Fruit fly (Drosophila melanogaster): ENCODE data around the gene Nak.

- TF ChIP-seq CG5204 (GFP tag; optimal IDR thresholded peaks at IDR 0.05) = no peak
- TF ChIP-seq cnc (optimal IDR thresholded peaks at IDR 0.05) = no peak
- TF ChIP-seq toe (GFP tag; optimal IDR thresholded peaks at IDR 0.05) = no peak
- TF ChIP-seq cic (GFP tag; optimal IDR thresholded peaks at IDR 0.05) = peak; percentile 85
- no peak for TF ChIP-seq Hr96 (GFP tag; optimal IDR thresholded peaks at IDR 0.05)
- peak; percentile 92 for TF ChIP-seq kay (GFP tag; ENCODE audit: borderline replicate concordance)
- no peak for TF ChIP-seq bab1 (GFP tag; optimal IDR thresholded peaks at IDR 0.05)
- no peak for TF ChIP-seq CG7101 (tag; optimal IDR thresholded peaks at IDR 0.05)
- TF ChIP-seq CG33017 (tag; optimal IDR thresholded peaks at IDR 0.05) = peak; percentile 37
Observed at dm6 chr2L:18954255-18954715, 14.3 kb downstream of the Nak start, which contains the start of gene CG10621.
